Worm (Caenorhabditis elegans) whole organism, mixed stage, embryonic: ENCODE results near the gene glb-1.

Experiments
- M03D4.4 ChIP-seq: sonication (generic microtip); optimal IDR thresholded peaks from 2 replicates; lab custom pipeline; 2017; ENCODE audit warnings: mild to moderate bottlenecking, missing genetic modification characterization, missing compliant biosample characterization
- bed-3 ChIP-seq: fragments of 200-800 bp; sonication (Bioruptor generic); optimal IDR thresholded peaks from 3 replicates; lab custom pipeline; 2018; ENCODE audit warnings: mild to moderate bottlenecking, missing genetic modification characterization, moderate library complexity, missing compliant biosample characterization
- blmp-1 ChIP-seq: fragments of 150-350 bp; optimal IDR thresholded peaks from 2 replicates; lab custom pipeline; 2014; ENCODE audit warnings: missing biosample characterization, missing genetic modification characterization
- ceh-39 ChIP-seq: fragments of 150-350 bp; optimal IDR thresholded peaks from 2 replicates; lab custom pipeline; 2014; ENCODE audit warnings: missing biosample characterization, missing genetic modification characterization
- ceh-43 ChIP-seq: fragments of 200-800 bp; sonication (Bioruptor generic); optimal IDR thresholded peaks from 2 replicates; lab custom pipeline; 2018; ENCODE audit warnings: mild to moderate bottlenecking, missing genetic modification characterization, moderate library complexity, missing compliant biosample characterization
- ceh-83 ChIP-seq: fragments of 200-800 bp; sonication (Bioruptor generic); optimal IDR thresholded peaks from 2 replicates; lab custom pipeline; 2018; ENCODE audit warnings: mild to moderate bottlenecking, missing genetic modification characterization, missing compliant biosample characterization
- ces-1 ChIP-seq: fragments of 150-350 bp; optimal IDR thresholded peaks from 2 replicates; lab custom pipeline; 2014; ENCODE audit warnings: missing biosample characterization, missing genetic modification reagents, missing genetic modification characterization
- cnd-1 ChIP-seq: fragments of 200-800 bp; sonication (Bioruptor generic); optimal IDR thresholded peaks from 2 replicates; lab custom pipeline; 2018; ENCODE audit warnings: mild to moderate bottlenecking, missing genetic modification characterization, missing compliant biosample characterization
- drap-1 ChIP-seq: fragments of 200-800 bp; sonication (Bioruptor generic); optimal IDR thresholded peaks from 3 replicates; lab custom pipeline; 2018; ENCODE audit warnings: mild to moderate bottlenecking, missing genetic modification characterization, missing compliant biosample characterization
- elt-1 ChIP-seq: sonication (generic microtip); optimal IDR thresholded peaks from 2 replicates; lab custom pipeline; 2017; ENCODE audit warnings: missing genetic modification characterization, mild to moderate bottlenecking, missing compliant biosample characterization, antibody characterized with exemption, moderate library complexity, borderline replicate concordance; ENCODE audit not compliant: insufficient read depth
- elt-3 ChIP-seq: fragments of 150-350 bp; optimal IDR thresholded peaks from 2 replicates; lab custom pipeline; 2014; ENCODE audit warnings: missing biosample characterization, missing genetic modification characterization
- flh-1 ChIP-seq: fragments of 200-800 bp; sonication (Bioruptor generic); optimal IDR thresholded peaks from 2 replicates; lab custom pipeline; 2018; ENCODE audit warnings: mild to moderate bottlenecking, missing genetic modification characterization, moderate library complexity, missing compliant biosample characterization
- ham-2 ChIP-seq: fragments of 200-800 bp; sonication (Bioruptor generic); optimal IDR thresholded peaks from 2 replicates; lab custom pipeline; 2018; ENCODE audit warnings: mild to moderate bottlenecking, missing genetic modification characterization, missing compliant biosample characterization
- lin-13 ChIP-seq: fragments of 150-350 bp; optimal IDR thresholded peaks from 2 replicates; lab custom pipeline; 2014; ENCODE audit warnings: missing biosample characterization, missing genetic modification characterization
- lin-32 ChIP-seq: fragments of 200-800 bp; sonication (Bioruptor generic); optimal IDR thresholded peaks from 2 replicates; lab custom pipeline; 2018; ENCODE audit warnings: mild to moderate bottlenecking, missing genetic modification characterization, missing compliant biosample characterization
- lsy-2 ChIP-seq: fragments of 150-350 bp; optimal IDR thresholded peaks from 2 replicates; lab custom pipeline; 2014; ENCODE audit warnings: missing biosample characterization, missing genetic modification characterization
- mep-1 ChIP-seq: fragments of 150-350 bp; optimal IDR thresholded peaks from 2 replicates; lab custom pipeline; 2017; ENCODE audit warnings: missing biosample characterization, missing genetic modification reagents, missing genetic modification characterization, inconsistent platforms
- nhr-12 ChIP-seq: fragments of 150-350 bp; optimal IDR thresholded peaks from 2 replicates; lab custom pipeline; 2014; ENCODE audit warnings: missing biosample characterization, missing genetic modification characterization
- nhr-2 ChIP-seq: fragments of 150-350 bp; optimal IDR thresholded peaks from 2 replicates; lab custom pipeline; 2014; ENCODE audit warnings: missing biosample characterization, missing genetic modification characterization
- nhr-28 ChIP-seq: fragments of 150-350 bp; optimal IDR thresholded peaks from 2 replicates; lab custom pipeline; 2014; ENCODE audit warnings: missing biosample characterization, missing genetic modification characterization
- nhr-76 ChIP-seq: sonication (generic microtip); optimal IDR thresholded peaks from 2 replicates; lab custom pipeline; 2017; ENCODE audit warnings: missing biosample characterization, missing genetic modification characterization
- pha-4 ChIP-seq: fragments of 150-350 bp; optimal IDR thresholded peaks from 2 replicates; lab custom pipeline; 2018; ENCODE audit warnings: missing biosample characterization, missing genetic modification reagents, missing genetic modification characterization
- sem-2 ChIP-seq: fragments of 200-800 bp; sonication (Bioruptor generic); optimal IDR thresholded peaks from 2 replicates; lab custom pipeline; 2018; ENCODE audit warnings: mild to moderate bottlenecking, missing genetic modification characterization, missing compliant biosample characterization
- snpc-4 ChIP-seq: fragments of 150-350 bp; optimal IDR thresholded peaks from 2 replicates; lab custom pipeline; 2014; ENCODE audit warnings: missing biosample characterization, missing genetic modification characterization
- sptf-1 ChIP-seq: sonication (generic microtip); optimal IDR thresholded peaks from 2 replicates; lab custom pipeline; 2017; ENCODE audit warnings: mild to moderate bottlenecking, missing genetic modification characterization, moderate library complexity, missing compliant biosample characterization
- tbx-8 ChIP-seq: fragments of 200-800 bp; sonication (Bioruptor generic); optimal IDR thresholded peaks from 2 replicates; lab custom pipeline; 2018; ENCODE audit warnings: mild to moderate bottlenecking, missing genetic modification characterization, moderate library complexity, missing compliant biosample characterization
- unc-120 ChIP-seq: sonication (generic microtip); optimal IDR thresholded peaks from 2 replicates; lab custom pipeline; 2017; ENCODE audit warnings: missing genetic modification characterization, missing compliant biosample characterization; ENCODE audit not compliant: poor library complexity, severe bottlenecking
- unc-39 ChIP-seq: fragments of 150-350 bp; optimal IDR thresholded peaks from 2 replicates; lab custom pipeline; 2014; ENCODE audit warnings: missing biosample characterization, missing genetic modification characterization
- unc-62 ChIP-seq: fragments of 150-350 bp; optimal IDR thresholded peaks from 2 replicates; lab custom pipeline; 2014; ENCODE audit warnings: missing biosample characterization, missing genetic modification reagents, missing genetic modification characterization
- zip-8 ChIP-seq: fragments of 150-350 bp; optimal IDR thresholded peaks from 2 replicates; lab custom pipeline; 2014; ENCODE audit warnings: missing biosample characterization, missing genetic modification characterization
- ztf-11 ChIP-seq: fragments of 150-350 bp; optimal IDR thresholded peaks from 2 replicates; lab custom pipeline; 2014; ENCODE audit warnings: missing biosample characterization, missing genetic modification characterization

Gene glb-1

DNA sequence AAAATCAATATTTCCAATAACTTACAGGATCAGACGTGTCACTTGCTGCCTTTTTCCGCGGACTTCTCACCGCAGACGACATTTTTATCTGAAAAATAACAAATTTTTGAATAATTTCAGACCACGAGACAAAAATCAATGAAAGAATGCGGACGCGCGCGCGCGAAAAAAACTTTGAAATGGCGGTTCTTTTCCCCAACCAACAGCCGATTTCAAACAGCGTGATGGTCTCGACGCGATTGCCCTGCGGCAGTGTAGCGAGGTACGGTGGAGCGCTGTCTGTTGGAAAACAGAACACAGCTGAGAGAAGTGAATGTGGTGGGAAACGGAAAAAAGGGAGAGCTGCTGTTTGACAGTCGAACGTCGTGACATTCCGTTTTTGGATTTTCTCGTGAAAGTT lies 19.0 kb downstream of the glb-1 start, which contains the start of gene lin-9 (continued):
- TF ChIP-seq nhr-76 (tag; lab: Kevin White, UChicago) (no peak), ham-2 (GFP tag; lab: Kevin White, UChicago) (peak; percentile 29), sem-2 (GFP tag; lab: Kevin White, UChicago) (no peak), elt-3 (tag; lab: Kevin White, UChicago) (peak; percentile 62), drap-1 (GFP tag; lab: Kevin White, UChicago) (peak; percentile 67)
- TF ChIP-seq, all 35 proteins: peak for 19

ce11 chrIII:8903263-8903662 lies 19.8 kb downstream of the glb-1 start:
- TF ChIP-seq ztf-11 (tag; lab: Kevin White, UChicago) = no peak
- no peak for TF ChIP-seq ceh-43 (GFP tag; lab: Kevin White, UChicago)
- TF ChIP-seq ces-1 (GFP tag; lab: Kevin White, UChicago) = no peak
- TF ChIP-seq pha-4 = no peak
- TF ChIP-seq elt-1 (tag; lab: Kevin White, UChicago) = no peak
- no peak for TF ChIP-seq lin-32
- TF ChIP-seq sptf-1 (tag; lab: Kevin White, UChicago) = no peak
- no peak for TF ChIP-seq lsy-2 (tag; lab: Kevin White, UChicago)
- TF ChIP-seq snpc-4 (tag; lab: Kevin White, UChicago) = no peak
- no peak for TF ChIP-seq blmp-1 (tag; lab: Kevin White, UChicago)
- TF ChIP-seq mep-1 (tag; lab: Kevin White, UChicago) = no peak
- no peak for TF ChIP-seq ceh-39 (tag; lab: Kevin White, UChicago)
- TF ChIP-seq, all 35 proteins: peak for 0

- TF ChIP-seq lin-13 (tag; lab: Kevin White, UChicago) (peak; percentile 56), cnd-1 (peak; percentile 73), ceh-39 (tag; lab: Kevin White, UChicago) (peak; percentile 0)
Observed at ce11 chrIII:8901078-8901477, 22.0 kb downstream of the glb-1 start.

DNA sequence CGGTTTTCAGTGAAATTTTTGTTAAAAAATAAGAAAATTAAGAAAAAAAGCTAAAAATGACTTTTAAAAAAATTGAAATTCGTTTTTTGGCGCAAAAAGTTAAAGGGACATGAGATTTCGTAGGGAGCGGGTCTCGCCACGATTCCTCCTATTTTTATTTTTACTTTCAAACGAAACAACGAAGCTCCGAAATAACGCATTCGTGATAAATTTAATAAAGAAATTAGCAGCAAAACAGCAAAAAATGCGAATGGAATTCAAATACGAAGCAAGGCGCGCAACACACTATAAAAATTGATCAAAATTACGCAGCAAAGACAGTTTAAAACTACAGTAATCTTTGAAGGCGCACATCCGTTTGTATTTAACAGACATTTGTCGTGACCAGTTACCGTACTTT lies 23.3 kb downstream of the glb-1 start:
- TF ChIP-seq cnd-1 = no peak
- peak; percentile 53 for TF ChIP-seq ces-1 (GFP tag; lab: Kevin White, UChicago)
- peak; percentile 69 for TF ChIP-seq mep-1 (tag; lab: Kevin White, UChicago)
- TF ChIP-seq nhr-12 (tag; lab: Kevin White, UChicago) = no peak
- TF ChIP-seq lsy-2 (tag; lab: Kevin White, UChicago) = peak; percentile 17

DNA sequence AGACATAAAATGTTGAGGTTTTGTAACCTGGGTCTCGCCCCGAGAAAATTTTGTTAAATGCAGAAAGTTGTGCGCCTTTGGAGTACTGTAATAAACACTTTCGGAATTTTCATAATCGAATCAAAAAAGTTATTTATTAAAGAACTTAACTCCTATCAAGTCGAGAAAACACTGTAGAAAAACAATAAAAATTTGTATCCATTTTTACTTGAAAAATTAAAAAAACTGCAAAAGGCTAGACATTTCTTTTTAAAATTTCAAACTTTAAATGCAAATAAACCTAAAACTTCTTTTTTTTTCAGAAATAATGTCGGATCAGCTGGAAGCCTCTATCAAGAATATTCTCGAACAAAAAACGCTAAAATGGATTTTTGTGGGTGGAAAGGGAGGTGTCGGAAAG lies 28.3 kb downstream of the glb-1 start, which contains the start of gene asna-1:
asna-1 (plus strand) TSS at position 301 of the 400 bp plus-strand sequence.
- TF ChIP-seq unc-62 (GFP tag; lab: Kevin White, UChicago) (no peak), ceh-83 (no peak), tbx-8 (GFP tag; lab: Kevin White, UChicago) (no peak), flh-1 (GFP tag; lab: Kevin White, UChicago) (no peak), ham-2 (GFP tag; lab: Kevin White, UChicago) (no peak), nhr-76 (tag; lab: Kevin White, UChicago) (no peak), nhr-2 (tag; lab: Kevin White, UChicago) (no peak), M03D4.4 (tag; lab: Kevin White, UChicago) (no peak), lsy-2 (tag; lab: Kevin White, UChicago) (no peak), sptf-1 (tag; lab: Kevin White, UChicago) (no peak), unc-120 (tag; lab: Kevin White, UChicago) (no peak), nhr-28 (tag; lab: Kevin White, UChicago) (no peak), pha-4 (no peak), zip-8 (tag; lab: Kevin White, UChicago) (no peak), cnd-1 (no peak), lin-13 (tag; lab: Kevin White, UChicago) (no peak)

ce11 chrIII:8893464-8893863 lies 29.6 kb downstream of the glb-1 start, which contains the start of gene ZK637.4:
Gene ZK637.4, plus strand, starts transcription at chrIII:8893764.
- TF ChIP-seq snpc-4 (tag; lab: Kevin White, UChicago) (no peak), ceh-39 (tag; lab: Kevin White, UChicago) (no peak), nhr-12 (tag; lab: Kevin White, UChicago) (no peak), unc-62 (GFP tag; lab: Kevin White, UChicago) (no peak), lsy-2 (tag; lab: Kevin White, UChicago) (no peak), elt-1 (tag; lab: Kevin White, UChicago) (no peak), lin-13 (tag; lab: Kevin White, UChicago) (no peak), unc-39 (no peak), sem-2 (GFP tag; lab: Kevin White, UChicago) (no peak), bed-3 (GFP tag; lab: Kevin White, UChicago) (no peak), flh-1 (GFP tag; lab: Kevin White, UChicago) (no peak), blmp-1 (tag; lab: Kevin White, UChicago) (no peak), ceh-43 (GFP tag; lab: Kevin White, UChicago) (no peak)
